Fruit fly (Drosophila melanogaster): Measurements from ENCODE around the gene RpL37A.
A peak's percentile ranks its signal among the peaks of the same experiment; 100 is the strongest.

Gene RpL37A

dm6 chr2L:5070797-5071579 is at the start of gene RpL37A:
RpL37A (plus strand) TSS chr2L:5070957.
- peak; percentile 20 for TF ChIP-seq noc (tag; optimal IDR thresholded peaks at IDR 0.05)

dm6 chr2L:5022602-5023001 is 48.2 kb upstream of the RpL37A start:
- no peak for TF ChIP-seq noc (tag; optimal IDR thresholded peaks at IDR 0.05)

- peak; percentile 74 for TF ChIP-seq noc (tag; optimal IDR thresholded peaks at IDR 0.05)
Measured at dm6 chr2L:5025557-5025956, 45.2 kb upstream of the RpL37A start.

- TF ChIP-seq noc (tag; optimal IDR thresholded peaks at IDR 0.05) = peak; percentile 52
Measured at dm6 chr2L:5027321-5028069, 43.3 kb upstream of the RpL37A start.

- no peak for TF ChIP-seq noc (tag; optimal IDR thresholded peaks at IDR 0.05)
Measured at dm6 chr2L:5028091-5028490, 42.7 kb upstream of the RpL37A start, which contains the start of gene vkg. vkg (minus strand) TSS chr2L:5028191.

dm6 chr2L:5029049-5029808 is 41.5 kb upstream of the RpL37A start, which contains the start of gene Col4a1:
Col4a1 (plus strand) TSS chr2L:5029609.
- no peak for TF ChIP-seq noc (tag; optimal IDR thresholded peaks at IDR 0.05)

- TF ChIP-seq noc (tag; optimal IDR thresholded peaks at IDR 0.05) = no peak
Measured at dm6 chr2L:5029809-5030108, 41.0 kb upstream of the RpL37A start.

dm6 chr2L:5030535-5030934 is 40.2 kb upstream of the RpL37A start:
- no peak for TF ChIP-seq noc (tag; optimal IDR thresholded peaks at IDR 0.05)

dm6 chr2L:5031399-5031798 is 39.4 kb upstream of the RpL37A start:
- TF ChIP-seq noc (tag; optimal IDR thresholded peaks at IDR 0.05) = no peak

- TF ChIP-seq noc (tag; optimal IDR thresholded peaks at IDR 0.05) = no peak
Measured at dm6 chr2L:5031886-5032285, 38.9 kb upstream of the RpL37A start.

- no peak for TF ChIP-seq noc (tag; optimal IDR thresholded peaks at IDR 0.05)
Measured at dm6 chr2L:5036120-5036519, 34.6 kb upstream of the RpL37A start.

- no peak for TF ChIP-seq noc (tag; optimal IDR thresholded peaks at IDR 0.05)
Measured at dm6 chr2L:5037402-5037860, 33.3 kb upstream of the RpL37A start, which contains the start of the genes CG14042 and SP555. CG14042 (plus strand) TSS chr2L:5037709. SP555 (plus strand) TSS chr2L:5037709.

dm6 chr2L:5042076-5042475 is 28.7 kb upstream of the RpL37A start:
- peak; percentile 61 for TF ChIP-seq noc (tag; optimal IDR thresholded peaks at IDR 0.05)

dm6 chr2L:5043043-5043442 is 27.7 kb upstream of the RpL37A start, which contains the start of the genes CG33995, CG44000 and CG44001:
CG33995 (plus strand) TSS chr2L:5043270.
CG44000 (plus strand) TSS chr2L:5043270.
CG44001 (plus strand) TSS chr2L:5043270.
- peak; percentile 12 for TF ChIP-seq noc (tag; optimal IDR thresholded peaks at IDR 0.05)

dm6 chr2L:5043495-5044146 is 27.1 kb upstream of the RpL37A start:
- TF ChIP-seq noc (tag; optimal IDR thresholded peaks at IDR 0.05) = peak; percentile 37

All from whole organism, larva.